Fruit fly (Drosophila melanogaster): ENCODE results near the gene sna.

Gene sna

DNA sequence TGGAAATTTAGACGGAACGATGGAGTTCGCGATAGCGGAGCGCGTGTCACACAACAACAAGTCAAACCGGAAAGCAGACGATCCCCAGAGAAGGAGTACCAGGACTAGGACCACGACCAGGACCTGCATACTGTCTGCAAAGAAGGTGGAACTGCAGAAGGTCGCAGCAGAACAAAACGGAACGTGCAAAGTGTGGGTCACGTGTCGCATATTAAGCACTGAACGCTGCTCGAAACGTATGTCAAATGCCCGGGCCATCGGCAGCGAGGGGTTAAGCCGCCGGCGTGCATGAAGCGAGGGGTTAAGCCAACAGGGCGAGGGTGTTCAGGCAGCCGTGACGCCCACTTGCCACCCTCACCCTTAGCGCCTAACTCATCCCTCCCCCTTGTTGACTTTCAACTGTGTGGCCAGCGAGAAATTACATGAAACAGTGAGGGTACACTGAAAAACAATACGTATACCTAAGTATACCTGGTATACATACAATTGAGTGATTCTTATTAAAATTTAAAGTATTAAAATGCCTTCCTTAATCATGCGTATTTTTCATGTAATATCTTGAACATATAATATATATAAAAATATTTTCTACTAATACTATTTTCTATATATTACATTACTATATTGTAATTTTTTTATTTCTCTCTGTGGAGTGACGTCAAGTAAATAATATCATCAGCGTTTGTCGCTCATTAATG is 36.1 kb downstream of the sna start:
- TF ChIP-seq ey (GFP tag; optimal IDR thresholded peaks at IDR 0.05) (no peak), woc (GFP tag; optimal IDR thresholded peaks at IDR 0.05) (no peak), N (GFP tag; optimal IDR thresholded peaks at IDR 0.05) (no peak), rgr (GFP tag; optimal IDR thresholded peaks at IDR 0.05) (no peak), psq (GFP tag; optimal IDR thresholded peaks at IDR 0.05) (peak; percentile 4), Sp1 (GFP tag; optimal IDR thresholded peaks at IDR 0.05) (peak; percentile 18), GATAd (GFP tag; optimal IDR thresholded peaks at IDR 0.05) (no peak), brk (GFP tag; optimal IDR thresholded peaks at IDR 0.05) (no peak), foxo (GFP tag; optimal IDR thresholded peaks at IDR 0.05) (peak in 1 of 2 experiments; percentile 6), OdsH (GFP tag; optimal IDR thresholded peaks at IDR 0.05) (peak; percentile 4), fru (GFP tag; optimal IDR thresholded peaks at IDR 0.05) (no peak), Vsx2 (GFP tag; optimal IDR thresholded peaks at IDR 0.05; ENCODE audit: partially characterized antibody) (no peak), h (GFP tag; optimal IDR thresholded peaks at IDR 0.05) (no peak), Hr83 (GFP tag; optimal IDR thresholded peaks at IDR 0.05; ENCODE audit: poor library complexity, severe bottlenecking) (no peak), dmrt93B (GFP tag; optimal IDR thresholded peaks at IDR 0.05) (no peak), tai (GFP tag; optimal IDR thresholded peaks at IDR 0.05) (no peak), jim (GFP tag; optimal IDR thresholded peaks at IDR 0.05) (no peak), sage (GFP tag; optimal IDR thresholded peaks at IDR 0.05) (no peak), Hr78 (GFP tag; optimal IDR thresholded peaks at IDR 0.05) (no peak), dl (GFP tag; optimal IDR thresholded peaks at IDR 0.05; ENCODE audit: insufficient read depth in 1 of 2, partially characterized antibody in 2 of 2) (no peak), Myc (optimal IDR thresholded peaks at IDR 0.05) (no peak), Dif (GFP tag; optimal IDR thresholded peaks at IDR 0.05; ENCODE audit: partially characterized antibody) (no peak), Hnf4 (GFP tag; optimal IDR thresholded peaks at IDR 0.05) (no peak), lola (GFP tag; optimal IDR thresholded peaks at IDR 0.05) (no peak), HLH106 (tag; optimal IDR thresholded peaks at IDR 0.05) (peak; percentile 5), CG9705 (GFP tag; optimal IDR thresholded peaks at IDR 0.05) (no peak)

DNA sequence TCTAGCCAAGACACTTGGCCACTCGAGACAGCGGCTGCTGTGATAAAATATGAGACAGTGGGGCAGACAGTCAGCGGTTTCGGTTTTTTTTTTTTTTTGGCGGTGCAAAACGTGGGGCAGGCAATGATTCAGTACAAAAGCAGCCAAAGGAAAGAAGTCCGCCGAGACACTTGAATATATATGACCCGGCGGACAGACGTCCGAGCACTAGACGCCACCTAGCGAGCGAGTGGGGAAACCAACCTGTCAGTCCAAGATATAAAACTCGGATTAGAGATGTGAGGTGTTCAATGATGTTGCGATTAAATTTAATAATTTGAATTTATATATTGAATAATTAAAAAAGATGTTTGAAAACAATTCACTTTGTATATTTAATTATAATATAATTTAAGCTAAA is 39.1 kb downstream of the sna start:
- no peak for TF ChIP-seq ey (GFP tag; optimal IDR thresholded peaks at IDR 0.05)
- no peak for TF ChIP-seq h (GFP tag; optimal IDR thresholded peaks at IDR 0.05)
- no peak for TF ChIP-seq dsf (GFP tag; optimal IDR thresholded peaks at IDR 0.05; ENCODE audit: borderline replicate concordance)
- no peak for TF ChIP-seq HLH106 (tag; optimal IDR thresholded peaks at IDR 0.05)

DNA sequence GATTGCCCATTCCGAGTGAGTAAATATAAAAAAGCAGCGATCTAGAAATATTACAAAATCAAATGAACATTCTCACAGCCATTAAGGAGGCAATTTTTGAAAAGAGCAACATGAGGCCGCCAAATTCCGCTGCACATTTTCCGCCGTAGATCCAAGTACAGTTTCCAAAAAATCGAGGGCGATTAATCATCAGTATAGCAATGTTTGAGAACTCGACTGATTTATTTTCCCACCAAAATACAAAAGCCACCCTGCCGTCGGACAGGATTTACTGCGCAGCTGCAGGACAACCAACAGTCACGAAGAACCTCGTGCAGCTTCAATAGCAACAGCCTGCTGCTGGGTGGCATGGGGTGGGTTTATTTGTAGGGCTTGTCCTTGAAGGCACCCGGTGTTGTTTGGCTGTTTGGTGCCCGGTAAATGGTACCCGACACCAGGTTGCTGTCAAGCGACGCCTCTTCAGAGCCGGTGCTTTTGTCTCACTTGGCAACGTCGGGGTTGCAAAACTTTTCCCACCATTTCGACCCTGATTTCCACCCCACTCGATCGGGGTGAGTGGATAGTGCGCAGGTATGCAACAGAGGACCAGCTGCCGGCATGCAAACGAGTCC is 42.3 kb downstream of the sna start:
- TF ChIP-seq pan (optimal IDR thresholded peaks at IDR 0.05) (no peak), Hr83 (GFP tag; optimal IDR thresholded peaks at IDR 0.05; ENCODE audit: poor library complexity, severe bottlenecking) (no peak), dl (GFP tag; optimal IDR thresholded peaks at IDR 0.05; ENCODE audit: insufficient read depth in 1 of 2, partially characterized antibody in 2 of 2) (no peak)

DNA sequence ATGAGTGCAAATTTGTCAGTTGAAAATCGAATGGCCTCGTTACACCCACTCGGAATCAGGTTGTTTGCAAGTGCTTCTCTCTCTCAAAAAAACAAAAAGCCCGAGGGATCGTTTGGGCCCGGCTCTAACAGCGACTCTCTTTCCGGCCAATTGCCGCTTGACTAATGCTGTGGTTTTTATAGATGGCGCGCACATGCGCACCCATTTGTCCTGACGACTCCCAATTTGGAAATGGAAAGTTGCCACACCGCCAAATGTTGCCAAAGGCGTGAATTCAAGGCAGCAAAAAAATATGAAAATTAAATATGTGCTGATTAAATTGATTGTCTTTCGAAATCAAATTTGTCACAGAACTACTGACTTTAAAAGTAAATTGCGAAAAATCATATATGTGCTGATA is 43.1 kb downstream of the sna start:
- TF ChIP-seq woc (GFP tag; optimal IDR thresholded peaks at IDR 0.05) = no peak
- no peak for TF ChIP-seq Abd-B (GFP tag; optimal IDR thresholded peaks at IDR 0.05)
- no peak for TF ChIP-seq HLH106 (tag; optimal IDR thresholded peaks at IDR 0.05)
- TF ChIP-seq jim (GFP tag; optimal IDR thresholded peaks at IDR 0.05) = no peak
- no peak for TF ChIP-seq brk (GFP tag; optimal IDR thresholded peaks at IDR 0.05)
- no peak for TF ChIP-seq GATAd (GFP tag; optimal IDR thresholded peaks at IDR 0.05)
- no peak for TF ChIP-seq Vsx2 (GFP tag; optimal IDR thresholded peaks at IDR 0.05; ENCODE audit: partially characterized antibody)
- TF ChIP-seq Mio (GFP tag; optimal IDR thresholded peaks at IDR 0.05) = no peak
- no peak for TF ChIP-seq sv (GFP tag; optimal IDR thresholded peaks at IDR 0.05)
- TF ChIP-seq dmrt93B (GFP tag; optimal IDR thresholded peaks at IDR 0.05) = no peak
- TF ChIP-seq lola (GFP tag; optimal IDR thresholded peaks at IDR 0.05) = no peak
- no peak for TF ChIP-seq dl (GFP tag; optimal IDR thresholded peaks at IDR 0.05; ENCODE audit: insufficient read depth in 1 of 2, partially characterized antibody in 2 of 2)
- no peak for TF ChIP-seq tai (GFP tag; optimal IDR thresholded peaks at IDR 0.05)
- TF ChIP-seq sage (GFP tag; optimal IDR thresholded peaks at IDR 0.05) = no peak
- no peak for TF ChIP-seq usp (GFP tag; optimal IDR thresholded peaks at IDR 0.05)
- no peak for TF ChIP-seq pan (optimal IDR thresholded peaks at IDR 0.05)
- no peak for TF ChIP-seq br (GFP tag; optimal IDR thresholded peaks at IDR 0.05)
- TF ChIP-seq OdsH (GFP tag; optimal IDR thresholded peaks at IDR 0.05) = no peak
- no peak for TF ChIP-seq CrebA (GFP tag; optimal IDR thresholded peaks at IDR 0.05; ENCODE audit: borderline replicate concordance)
- TF ChIP-seq psq (GFP tag; optimal IDR thresholded peaks at IDR 0.05) = no peak

All from whole organism, wandering third instar larva.